Fruit fly (Drosophila melanogaster) whole organism, embryonic: ENCODE measurements around the gene ClpP.

Source experiments
- Ada2b ChIP-seq: fragments of 200-800 bp; sonication (Bioruptor generic); IDR thresholded peaks from 2 replicates; pipeline ENCODE4 v1.3.6; 2022; ENCODE audit warnings: missing biosample characterization, missing genetic modification characterization
- Bdp1 ChIP-seq: fragments of 200-800 bp; sonication (Bioruptor generic); optimal IDR thresholded peaks from 3 replicates; lab custom pipeline; 2016; ENCODE audit warnings: missing biosample characterization, missing genetic modification characterization
- CG10209 ChIP-seq: fragments of 200-800 bp; sonication (Bioruptor generic); optimal IDR thresholded peaks from 3 replicates; lab custom pipeline; 2017; ENCODE audit warnings: missing biosample characterization, mild to moderate bottlenecking, missing genetic modification characterization, missing genetic modification reagents
- CG1024 ChIP-seq: fragments of 200-800 bp; sonication (Bioruptor generic); IDR thresholded peaks from 2 replicates; pipeline ENCODE4 v1.3.6; 2022; ENCODE audit warnings: missing biosample characterization, missing genetic modification characterization
- CG11504 ChIP-seq: fragments of 200-800 bp; sonication (Bioruptor generic); optimal IDR thresholded peaks from 3 replicates; lab custom pipeline; 2019; ENCODE audit warnings: missing biosample characterization, mild to moderate bottlenecking, missing genetic modification characterization, moderate library complexity
- CG11695 ChIP-seq: fragments of 200-800 bp; sonication (Bioruptor generic); IDR thresholded peaks from 3 replicates; pipeline ENCODE4 v1.3.6; 2022; ENCODE audit warnings: missing biosample characterization, missing genetic modification characterization
- CG12219 ChIP-seq: fragments of 200-800 bp; sonication (Bioruptor generic); optimal IDR thresholded peaks from 3 replicates; lab custom pipeline; 2018; ENCODE audit warnings: missing biosample characterization, mild to moderate bottlenecking, missing genetic modification characterization
- CG12391 ChIP-seq: fragments of 200-800 bp; sonication (Bioruptor generic); optimal IDR thresholded peaks from 3 replicates; lab custom pipeline; 2018; ENCODE audit warnings: missing biosample characterization, mild to moderate bottlenecking, missing genetic modification characterization, moderate library complexity
- CG12659 ChIP-seq: fragments of 200-800 bp; sonication (Bioruptor generic); optimal IDR thresholded peaks from 3 replicates; lab custom pipeline; 2017; ENCODE audit warnings: mild to moderate bottlenecking, missing biosample characterization, missing genetic modification reagents, missing genetic modification characterization
- CG12942 ChIP-seq: fragments of 200-800 bp; sonication (Bioruptor generic); optimal IDR thresholded peaks from 3 replicates; lab custom pipeline; 2016; ENCODE audit warnings: missing biosample characterization, missing genetic modification characterization
- CG13775 ChIP-seq: fragments of 200-800 bp; sonication (Bioruptor generic); optimal IDR thresholded peaks from 3 replicates; lab custom pipeline; 2017; ENCODE audit warnings: missing biosample characterization, mild to moderate bottlenecking, missing genetic modification characterization
- CG14667 ChIP-seq: fragments of 200-800 bp; sonication (Bioruptor generic); IDR thresholded peaks from 2 replicates; pipeline ENCODE4 v1.3.6; 2022; ENCODE audit warnings: missing biosample characterization, missing genetic modification characterization
- CG4730 ChIP-seq: fragments of 200-800 bp; sonication (Bioruptor generic); IDR thresholded peaks from 2 replicates; pipeline ENCODE4 v1.3.6; 2022; ENCODE audit warnings: missing biosample characterization, missing genetic modification characterization
- CG6175 ChIP-seq: fragments of 200-800 bp; sonication (Bioruptor generic); IDR thresholded peaks from 3 replicates; pipeline ENCODE4 v1.3.6; 2022; ENCODE audit warnings: missing biosample characterization, missing genetic modification characterization
- CG7839 ChIP-seq: fragments of 200-800 bp; sonication (Bioruptor generic); optimal IDR thresholded peaks from 3 replicates; lab custom pipeline; 2018; ENCODE audit warnings: missing biosample characterization, mild to moderate bottlenecking, missing genetic modification characterization, moderate library complexity
- CG9932 ChIP-seq: fragments of 200-800 bp; sonication (Bioruptor generic); IDR thresholded peaks from 2 replicates; pipeline ENCODE4 v1.3.6; 2022; ENCODE audit warnings: missing biosample characterization, missing genetic modification characterization
- Dbx ChIP-seq: fragments of 200-800 bp; sonication (Bioruptor generic); IDR thresholded peaks from 3 replicates; pipeline ENCODE4 v1.3.6; 2022; ENCODE audit warnings: missing biosample characterization, missing genetic modification characterization
- Ets97D ChIP-seq: fragments of 200-800 bp; sonication (Bioruptor generic); optimal IDR thresholded peaks from 3 replicates; lab custom pipeline; 2016; ENCODE audit warnings: missing biosample characterization, missing genetic modification characterization
- Hand ChIP-seq: fragments of 200-800 bp; sonication (Bioruptor generic); optimal IDR thresholded peaks from 2 replicates; lab custom pipeline; 2017; ENCODE audit warnings: mild to moderate bottlenecking, missing biosample characterization, missing genetic modification reagents, missing genetic modification characterization
- HmgZ ChIP-seq: fragments of 200-800 bp; sonication (Bioruptor generic); optimal IDR thresholded peaks from 2 replicates; lab custom pipeline; 2018; ENCODE audit warnings: missing biosample characterization, mild to moderate bottlenecking, missing genetic modification characterization
- Hr3 ChIP-seq: fragments of 200-800 bp; sonication (Bioruptor generic); optimal IDR thresholded peaks from 3 replicates; lab custom pipeline; 2016; ENCODE audit warnings: missing biosample characterization, missing genetic modification characterization
- Hsf ChIP-seq: fragments of 200-800 bp; sonication (Bioruptor generic); optimal IDR thresholded peaks from 3 replicates; lab custom pipeline; 2016; ENCODE audit warnings: missing biosample characterization, missing genetic modification characterization
- MBD-R2 ChIP-seq: fragments of 200-800 bp; sonication (Bioruptor generic); IDR thresholded peaks from 2 replicates; pipeline ENCODE4 v1.3.6; 2022; ENCODE audit warnings: missing biosample characterization, missing genetic modification characterization
- NFAT ChIP-seq: fragments of 200-800 bp; sonication (Bioruptor generic); IDR thresholded peaks from 2 replicates; pipeline ENCODE4 v1.3.6; 2022; ENCODE audit warnings: missing biosample characterization, missing genetic modification characterization
- Nf-YB ChIP-seq: fragments of 200-800 bp; sonication (Bioruptor generic); optimal IDR thresholded peaks from 3 replicates; lab custom pipeline; 2019; ENCODE audit warnings: missing biosample characterization, mild to moderate bottlenecking, missing genetic modification characterization, moderate library complexity
- Scr ChIP-seq: fragments of 200-800 bp; sonication (Bioruptor generic); IDR thresholded peaks from 2 replicates; pipeline ENCODE4 v1.3.6; 2022; ENCODE audit warnings: missing biosample characterization, missing genetic modification characterization; ENCODE audit not compliant: partially characterized antibody
- Sry-δ ChIP-seq: fragments of 200-800 bp; sonication (Bioruptor generic); optimal IDR thresholded peaks from 2 replicates; lab custom pipeline; 2016; ENCODE audit warnings: missing biosample characterization, missing genetic modification characterization
- bab2 ChIP-seq: fragments of 200-800 bp; sonication (Bioruptor generic); optimal IDR thresholded peaks from 2 replicates; lab custom pipeline; 2016; ENCODE audit warnings: missing biosample characterization, missing genetic modification characterization
- br ChIP-seq: fragments of >200 bp; optimal IDR thresholded peaks from 2 replicates; lab custom pipeline; 2017
- cad ChIP-seq: fragments of >200 bp; optimal IDR thresholded peaks from 2 replicates; lab custom pipeline; 2017; ENCODE audit warnings: missing biosample characterization, missing genetic modification characterization
- cato ChIP-seq: fragments of 200-800 bp; sonication (Bioruptor generic); optimal IDR thresholded peaks from 2 replicates; lab custom pipeline; 2016; ENCODE audit warnings: missing biosample characterization, missing genetic modification characterization, borderline replicate concordance
- ci ChIP-seq: fragments of 200-800 bp; sonication (Bioruptor generic); IDR thresholded peaks from 3 replicates; pipeline ENCODE4 v1.3.6; 2022; ENCODE audit warnings: missing biosample characterization, missing genetic modification characterization
- dan ChIP-seq: fragments of 200-800 bp; sonication (Bioruptor generic); IDR thresholded peaks from 2 replicates; pipeline ENCODE4 v1.3.6; 2022; ENCODE audit warnings: missing biosample characterization, missing genetic modification characterization
- dysf ChIP-seq: fragments of 200-800 bp; sonication (Bioruptor generic); IDR thresholded peaks from 3 replicates; pipeline ENCODE4 v1.3.6; 2022; ENCODE audit warnings: missing biosample characterization, missing genetic modification characterization
- ewg ChIP-seq: fragments of 200-800 bp; sonication (Bioruptor generic); optimal IDR thresholded peaks from 3 replicates; lab custom pipeline; 2017; ENCODE audit warnings: mild to moderate bottlenecking, missing biosample characterization, missing genetic modification reagents, missing genetic modification characterization
- eyg ChIP-seq: fragments of 200-800 bp; sonication (Bioruptor generic); optimal IDR thresholded peaks from 3 replicates; lab custom pipeline; 2016; ENCODE audit warnings: missing biosample characterization, missing genetic modification characterization
- gce ChIP-seq: fragments of 200-800 bp; sonication (Bioruptor generic); IDR thresholded peaks from 3 replicates; pipeline ENCODE4 v1.3.6; 2022; ENCODE audit warnings: missing biosample characterization, missing genetic modification characterization
- gem ChIP-seq: fragments of 200-800 bp; sonication (Bioruptor generic); optimal IDR thresholded peaks from 2 replicates; lab custom pipeline; 2019; ENCODE audit warnings: missing biosample characterization, mild to moderate bottlenecking, missing genetic modification characterization, moderate library complexity
- insv ChIP-seq, 2 experiments: fragments of 200-800 bp; sonication (Bioruptor generic); optimal IDR thresholded peaks; 3 replicates each; lab custom pipeline; 2016 to 2018; ENCODE audit warnings: missing biosample characterization in 2 of 2, missing genetic modification characterization in 2 of 2
- lbe ChIP-seq: fragments of 200-800 bp; sonication (Bioruptor generic); optimal IDR thresholded peaks from 2 replicates; lab custom pipeline; 2016; ENCODE audit warnings: missing biosample characterization, mild to moderate bottlenecking, missing genetic modification characterization
- pfk ChIP-seq: fragments of 200-800 bp; sonication (Bioruptor generic); optimal IDR thresholded peaks from 2 replicates; lab custom pipeline; 2018; ENCODE audit warnings: missing biosample characterization, mild to moderate bottlenecking, missing genetic modification characterization, moderate library complexity
- phol ChIP-seq: fragments of 200-800 bp; sonication (Bioruptor generic); optimal IDR thresholded peaks from 3 replicates; lab custom pipeline; 2018; ENCODE audit warnings: missing biosample characterization, mild to moderate bottlenecking, missing genetic modification characterization, moderate library complexity
- ranshi ChIP-seq: fragments of 200-800 bp; sonication (Bioruptor generic); IDR thresholded peaks from 2 replicates; pipeline ENCODE4 v1.3.6; 2022; ENCODE audit warnings: missing biosample characterization, missing genetic modification characterization
- salm ChIP-seq: fragments of 200-800 bp; sonication (Bioruptor generic); optimal IDR thresholded peaks from 2 replicates; lab custom pipeline; 2018; ENCODE audit warnings: missing biosample characterization, mild to moderate bottlenecking, missing genetic modification characterization
- sisA ChIP-seq: fragments of 200-800 bp; sonication (Bioruptor generic); IDR thresholded peaks from 2 replicates; pipeline ENCODE4 v1.3.6; 2022; ENCODE audit warnings: missing biosample characterization, missing genetic modification characterization
- slou ChIP-seq: fragments of 200-800 bp; sonication (Bioruptor generic); optimal IDR thresholded peaks from 3 replicates; lab custom pipeline; 2016; ENCODE audit warnings: missing biosample characterization, missing genetic modification characterization
- sob ChIP-seq: fragments of 200-800 bp; sonication (Bioruptor generic); IDR thresholded peaks from 2 replicates; pipeline ENCODE4 v1.3.6; 2022; ENCODE audit warnings: missing biosample characterization, missing genetic modification characterization
- trh ChIP-seq: fragments of 200-800 bp; sonication (Bioruptor generic); optimal IDR thresholded peaks from 2 replicates; lab custom pipeline; 2016; ENCODE audit warnings: missing biosample characterization, missing genetic modification characterization
- tup ChIP-seq: fragments of 200-800 bp; sonication (Bioruptor generic); optimal IDR thresholded peaks from 2 replicates; lab custom pipeline; 2016; ENCODE audit warnings: missing biosample characterization, mild to moderate bottlenecking, missing genetic modification characterization, moderate library complexity
- zf30C ChIP-seq: fragments of 200-800 bp; sonication (Bioruptor generic); optimal IDR thresholded peaks from 3 replicates; lab custom pipeline; 2018; ENCODE audit warnings: missing biosample characterization, mild to moderate bottlenecking, missing genetic modification characterization

The ClpP gene

dm6 chr2L:10381890-10382450 lies 25.4 kb downstream of the ClpP start, which contains the start of gene CG5096 (continued):
- TF ChIP-seq ci (peak; percentile 94), CG10209 (GFP tag; lab: Kevin White, UChicago) (peak; percentile 88), bab2 (GFP tag; lab: Kevin White, UChicago) (peak; percentile 78), lbe (GFP tag; lab: Kevin White, UChicago) (peak; percentile 62), tup (peak; percentile 59), Nf-YB (GFP tag; lab: Kevin White, UChicago) (peak; percentile 74), CG6175 (peak; percentile 63; the same call in 1 of the 3 replicates), ranshi (peak; percentile 91; the same call in 1 of the 2 replicates), CG7839 (tag; lab: Kevin White, UChicago) (peak; percentile 94), Bdp1 (GFP tag; lab: Kevin White, UChicago) (no peak), cato (peak; percentile 50), CG11504 (tag; lab: Kevin White, UChicago) (peak; percentile 92), CG1024 (peak; percentile 70), salm (peak; percentile 87), CG13775 (GFP tag; lab: Kevin White, UChicago) (peak; percentile 70), Hr3 (GFP tag; lab: Kevin White, UChicago) (peak; percentile 79), br (lab: Kevin White, UChicago) (no peak), CG11695 (GFP tag; lab: Robert Waterston, UW) (peak; percentile 93), CG4730 (GFP tag; lab: Robert Waterston, UW) (peak; percentile 80), cad (no peak), phol (peak; percentile 81), CG9932 (GFP tag; lab: Robert Waterston, UW) (peak; percentile 81), Dbx (peak; percentile 94), gce (GFP tag; lab: Robert Waterston, UW) (no peak; the same call in 2 of the 3 replicates), gem (peak; percentile 93), dan (GFP tag; lab: Robert Waterston, UW) (no peak), Scr (no peak), Hsf (GFP tag; lab: Kevin White, UChicago) (peak; percentile 79), ewg (GFP tag; lab: Kevin White, UChicago) (peak; percentile 64), CG12942 (GFP tag; lab: Kevin White, UChicago) (peak; percentile 76), Ets97D (GFP tag; lab: Kevin White, UChicago) (peak; percentile 50), NFAT (GFP tag; lab: Robert Waterston, UW) (no peak; the same call in 1 of the 2 replicates), Hand (GFP tag; lab: Kevin White, UChicago) (peak; percentile 89), CG14667 (GFP tag; lab: Robert Waterston, UW) (no peak; the same call in 1 of the 2 replicates), CG12659 (GFP tag; lab: Kevin White, UChicago) (peak; percentile 90), Sry-δ (peak; percentile 38), dysf (GFP tag; lab: Robert Waterston, UW) (peak; percentile 90), pfk (GFP tag; lab: Kevin White, UChicago) (no peak), CG12219 (GFP tag; lab: Kevin White, UChicago) (peak; percentile 89), trh (GFP tag; lab: Kevin White, UChicago) (peak; percentile 51), MBD-R2 (GFP tag; lab: Robert Waterston, UW) (peak; percentile 79; the same call in 1 of the 2 replicates), insv (GFP tag; optimal IDR thresholded peaks at IDR 0.05; lab: Kevin White, UChicago) (peak in 1 of 2 experiments; percentile 12), eyg (GFP tag; lab: Kevin White, UChicago) (peak; percentile 69), sisA (GFP tag; lab: Robert Waterston, UW) (peak; percentile 72; the same call in 1 of the 2 replicates), Ada2b (GFP tag; lab: Robert Waterston, UW) (peak; percentile 89), sob (peak; percentile 92; the same call in 1 of the 2 replicates), slou (GFP tag; lab: Kevin White, UChicago) (peak; percentile 10), zf30C (no peak), HmgZ (peak; percentile 95), CG12391 (peak; percentile 91)
